Fruit fly (Drosophila melanogaster) whole organism, pupa: Measurements from ENCODE around the gene Desi.

Experiments used
- CG10348 ChIP-seq: fragments of 200-800 bp; sonication (Bioruptor generic); IDR thresholded peaks from 2 replicates; pipeline ENCODE4 v1.3.6; 2022; ENCODE audit warnings: missing biosample characterization, missing genetic modification characterization
- CG12605 ChIP-seq: fragments of 200-800 bp; sonication (Bioruptor generic); IDR thresholded peaks from 2 replicates; pipeline ENCODE4 v1.3.6; 2022; ENCODE audit warnings: missing biosample characterization, missing genetic modification characterization
- CG13204 ChIP-seq: fragments of 200-800 bp; sonication (Bioruptor generic); optimal IDR thresholded peaks from 2 replicates; lab custom pipeline; 2018; ENCODE audit warnings: missing biosample characterization, mild to moderate bottlenecking, missing genetic modification characterization, moderate library complexity
- CG14655 ChIP-seq: fragments of 200-800 bp; sonication (Bioruptor generic); optimal IDR thresholded peaks from 3 replicates; lab custom pipeline; 2017; ENCODE audit warnings: mild to moderate bottlenecking, missing biosample characterization, missing genetic modification reagents, missing genetic modification characterization
- CG15710 ChIP-seq: fragments of 200-800 bp; sonication (Bioruptor generic); optimal IDR thresholded peaks from 2 replicates; lab custom pipeline; 2018; ENCODE audit warnings: missing biosample characterization, mild to moderate bottlenecking, missing genetic modification characterization, moderate library complexity
- CG17806 ChIP-seq: fragments of 200-800 bp; sonication (Bioruptor generic); optimal IDR thresholded peaks from 2 replicates; lab custom pipeline; 2018; ENCODE audit warnings: missing biosample characterization, mild to moderate bottlenecking, missing genetic modification characterization, moderate library complexity
- CG32121 ChIP-seq: fragments of 200-800 bp; sonication (Bioruptor generic); IDR thresholded peaks from 2 replicates; pipeline ENCODE4 v1.3.6; 2022; ENCODE audit warnings: missing biosample characterization, missing genetic modification characterization
- CG34367 ChIP-seq: fragments of 200-800 bp; sonication (Bioruptor generic); optimal IDR thresholded peaks from 2 replicates; lab custom pipeline; 2018; ENCODE audit warnings: missing biosample characterization, mild to moderate bottlenecking, missing genetic modification characterization
- CG4496 ChIP-seq: fragments of 200-800 bp; sonication (Bioruptor generic); IDR thresholded peaks from 3 replicates; pipeline ENCODE4 v1.3.6; 2022; ENCODE audit warnings: missing biosample characterization, missing genetic modification characterization
- CG8159 ChIP-seq: fragments of 200-800 bp; sonication (Bioruptor generic); optimal IDR thresholded peaks from 3 replicates; lab custom pipeline; 2018; ENCODE audit warnings: missing biosample characterization, mild to moderate bottlenecking, missing genetic modification characterization, moderate library complexity
- CG8301 ChIP-seq: fragments of 200-800 bp; sonication (Bioruptor generic); optimal IDR thresholded peaks from 2 replicates; lab custom pipeline; 2018; ENCODE audit warnings: missing biosample characterization, mild to moderate bottlenecking, missing genetic modification characterization
- CG9948 ChIP-seq: fragments of 200-800 bp; sonication (Bioruptor generic); optimal IDR thresholded peaks from 2 replicates; lab custom pipeline; 2018; ENCODE audit warnings: missing biosample characterization, mild to moderate bottlenecking, missing genetic modification characterization, moderate library complexity
- D1 ChIP-seq: fragments of 200-800 bp; sonication (Bioruptor generic); optimal IDR thresholded peaks from 2 replicates; lab custom pipeline; 2018; ENCODE audit warnings: missing biosample characterization, mild to moderate bottlenecking, missing genetic modification characterization, moderate library complexity
- EcR ChIP-seq: fragments of 200-800 bp; sonication (Bioruptor generic); optimal IDR thresholded peaks from 3 replicates; lab custom pipeline; 2019; ENCODE audit warnings: missing biosample characterization, missing genetic modification characterization, mild to moderate bottlenecking, moderate library complexity, missing genetic modification reagents
- Ets98B ChIP-seq: fragments of 200-800 bp; sonication (Bioruptor generic); IDR thresholded peaks from 2 replicates; pipeline ENCODE4 v1.3.6; 2022; ENCODE audit warnings: missing biosample characterization, missing genetic modification characterization
- Pif1A ChIP-seq: fragments of 200-800 bp; sonication (Bioruptor generic); optimal IDR thresholded peaks from 3 replicates; lab custom pipeline; 2016; ENCODE audit warnings: missing biosample characterization, missing genetic modification characterization
- Pif1B ChIP-seq: fragments of 200-800 bp; sonication (Bioruptor generic); optimal IDR thresholded peaks from 3 replicates; lab custom pipeline; 2016; ENCODE audit warnings: missing biosample characterization, missing genetic modification characterization
- Snoo ChIP-seq: fragments of 200-800 bp; sonication (Bioruptor generic); optimal IDR thresholded peaks from 3 replicates; lab custom pipeline; 2017; ENCODE audit warnings: missing biosample characterization, mild to moderate bottlenecking, missing genetic modification characterization, inconsistent platforms
- fd96Ca ChIP-seq: fragments of 200-800 bp; sonication (Bioruptor generic); IDR thresholded peaks from 3 replicates; pipeline ENCODE4 v1.3.6; 2022; ENCODE audit warnings: missing biosample characterization, missing genetic modification characterization
- gl ChIP-seq: fragments of 200-800 bp; sonication (Bioruptor generic); optimal IDR thresholded peaks from 2 replicates; lab custom pipeline; 2018; ENCODE audit warnings: missing biosample characterization, mild to moderate bottlenecking, missing genetic modification characterization
- rn ChIP-seq: fragments of 200-800 bp; sonication (Bioruptor generic); IDR thresholded peaks from 2 replicates; pipeline ENCODE4 v1.3.6; 2022; ENCODE audit warnings: missing biosample characterization, missing genetic modification characterization

The Desi gene

dm6 chr3R:10780161-10780560 lies 792 bp downstream of the Desi start:
- TF ChIP-seq rn: no peak
- TF ChIP-seq CG13204: no peak

DNA sequence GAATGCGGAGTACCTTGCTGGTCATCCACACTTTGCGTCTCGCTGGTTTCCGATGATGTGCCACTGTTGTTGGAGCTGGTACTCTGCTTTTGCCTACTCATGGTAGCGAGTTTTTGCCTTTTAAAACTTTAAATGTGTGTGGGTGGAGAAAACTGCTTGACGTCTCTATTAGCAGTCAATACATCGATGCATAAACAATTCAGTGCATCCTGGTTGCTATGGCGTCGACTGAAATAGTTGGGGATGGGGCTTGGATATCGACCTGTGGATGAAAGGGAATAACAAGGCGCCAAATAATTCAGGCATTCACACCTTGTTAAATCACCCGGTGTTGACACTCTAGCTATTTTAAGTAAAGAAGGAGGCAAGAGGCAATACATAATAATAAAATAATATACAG lies 2.8 kb downstream of the Desi start, which contains the start of gene CG42633:
TSS of gene CG42633 (minus strand) at position 101 of the 400 bp plus-strand sequence.
- no peak for TF ChIP-seq CG15710 (tag; lab: Kevin White, UChicago)
- TF ChIP-seq CG32121 (GFP tag; lab: Robert Waterston, UW): no peak
- no peak for TF ChIP-seq Ets98B (GFP tag; lab: Robert Waterston, UW)
- no peak for TF ChIP-seq D1
- TF ChIP-seq Pif1A (GFP tag; lab: Kevin White, UChicago): no peak
- no peak for TF ChIP-seq CG8159 (tag; lab: Kevin White, UChicago)
- no peak for TF ChIP-seq fd96Ca
- no peak for TF ChIP-seq CG10348
- TF ChIP-seq Snoo (tag; lab: Kevin White, UChicago): no peak
- no peak for TF ChIP-seq gl (tag; lab: Kevin White, UChicago)
- no peak for TF ChIP-seq CG4496 (GFP tag; lab: Robert Waterston, UW)
- no peak for TF ChIP-seq CG8301 (tag; lab: Kevin White, UChicago)
- TF ChIP-seq rn: no peak
- TF ChIP-seq CG12605: no peak
- no peak for TF ChIP-seq Pif1B (GFP tag; lab: Kevin White, UChicago)
- TF ChIP-seq CG34367 (tag; lab: Kevin White, UChicago): no peak
- no peak for TF ChIP-seq EcR (GFP tag; lab: Kevin White, UChicago)
- TF ChIP-seq CG17806 (tag; lab: Kevin White, UChicago): no peak
- TF ChIP-seq CG14655 (GFP tag; lab: Kevin White, UChicago): no peak
- TF ChIP-seq CG13204: no peak

DNA sequence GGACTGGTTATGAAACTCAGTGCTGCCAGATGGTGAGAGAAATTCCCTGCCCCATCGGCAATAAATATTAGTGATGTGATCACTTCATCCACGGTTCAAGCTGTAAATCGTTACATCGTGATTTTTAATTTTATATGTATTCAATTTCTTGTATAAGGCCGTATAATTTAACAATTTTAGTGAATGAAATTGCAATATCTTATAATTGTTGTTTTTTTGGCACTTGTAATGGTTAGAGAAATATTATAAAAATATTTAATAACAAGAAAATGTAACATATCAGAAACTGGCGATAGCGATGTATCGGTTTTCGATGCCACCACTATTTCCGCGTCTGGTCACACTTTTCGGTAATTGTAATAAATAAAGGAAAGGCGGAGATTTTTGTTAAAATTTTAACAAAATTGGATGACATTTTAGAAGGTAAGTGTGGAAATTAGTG lies 4.7 kb downstream of the Desi start, which contains the start of the genes mRpL37 and Rbp1:
TSS of gene mRpL37 (minus strand) at position 35 of the 442 bp plus-strand sequence.
TSS of gene Rbp1 (plus strand) at position 326 of the 442 bp plus-strand sequence.
- no peak for TF ChIP-seq D1
- no peak for TF ChIP-seq CG13204
- TF ChIP-seq fd96Ca: no peak
- TF ChIP-seq EcR (GFP tag; lab: Kevin White, UChicago): no peak
- TF ChIP-seq CG32121 (GFP tag; lab: Robert Waterston, UW): no peak; the same call in 1 of the 2 replicates
- TF ChIP-seq CG10348: no peak
- TF ChIP-seq Pif1B (GFP tag; lab: Kevin White, UChicago): no peak
- no peak for TF ChIP-seq CG34367 (tag; lab: Kevin White, UChicago)
- peak; percentile 73 for TF ChIP-seq CG15710 (tag; lab: Kevin White, UChicago)
- TF ChIP-seq CG17806 (tag; lab: Kevin White, UChicago): peak; percentile 59
- no peak for TF ChIP-seq gl (tag; lab: Kevin White, UChicago)
- TF ChIP-seq CG14655 (GFP tag; lab: Kevin White, UChicago): no peak
- peak; percentile 77 for TF ChIP-seq CG4496 (GFP tag; lab: Robert Waterston, UW)
- TF ChIP-seq Pif1A (GFP tag; lab: Kevin White, UChicago): no peak
- peak; percentile 55 for TF ChIP-seq CG9948 (tag; lab: Kevin White, UChicago)
- no peak for TF ChIP-seq Ets98B (GFP tag; lab: Robert Waterston, UW)
- no peak for TF ChIP-seq CG8301 (tag; lab: Kevin White, UChicago)
- peak; percentile 70 for TF ChIP-seq CG8159 (tag; lab: Kevin White, UChicago)
- TF ChIP-seq CG12605: no peak
- peak; percentile 46 for TF ChIP-seq Snoo (tag; lab: Kevin White, UChicago)
- no peak for TF ChIP-seq rn

DNA sequence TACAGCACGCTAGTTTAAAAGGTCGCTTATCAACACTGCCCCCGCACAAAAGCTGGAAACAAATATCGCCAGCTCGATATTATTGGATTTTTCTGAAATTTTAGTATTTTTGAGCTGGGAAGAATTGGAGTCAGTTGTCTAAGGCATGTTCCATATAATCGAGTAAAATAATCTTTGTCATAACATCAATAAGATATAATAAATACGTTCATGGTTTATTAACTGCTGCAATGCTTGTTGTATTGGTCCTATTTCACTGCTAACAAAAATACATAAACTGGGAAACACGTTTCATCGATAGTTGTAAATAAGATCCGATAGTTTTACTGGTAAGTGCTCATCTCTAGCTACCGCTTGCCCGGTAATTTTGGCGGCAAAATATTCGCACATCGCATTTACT lies 8.8 kb downstream of the Desi start, which contains the start of the genes Art1 and Mcm5:
TSS of gene Art1 (minus strand) at position 41 of the 400 bp plus-strand sequence.
TSS of gene Mcm5 (plus strand) at position 339 of the 400 bp plus-strand sequence.
- TF ChIP-seq CG12605 (no peak), CG34367 (tag; lab: Kevin White, UChicago) (no peak), Snoo (tag; lab: Kevin White, UChicago) (no peak), fd96Ca (no peak)

dm6 chr3R:10792604-10793003 lies 13.2 kb downstream of the Desi start, which contains the start of gene CG14687:
Gene CG14687, plus strand, starts transcription at chr3R:10792904.
- TF ChIP-seq CG17806 (tag; lab: Kevin White, UChicago): no peak
- TF ChIP-seq CG8301 (tag; lab: Kevin White, UChicago): no peak
- no peak for TF ChIP-seq CG34367 (tag; lab: Kevin White, UChicago)
- TF ChIP-seq CG14655 (GFP tag; lab: Kevin White, UChicago): no peak
- no peak for TF ChIP-seq Pif1A (GFP tag; lab: Kevin White, UChicago)
- TF ChIP-seq D1: no peak
- no peak for TF ChIP-seq CG4496 (GFP tag; lab: Robert Waterston, UW)
- no peak for TF ChIP-seq CG12605
- no peak for TF ChIP-seq fd96Ca

- TF ChIP-seq fd96Ca (no peak), D1 (no peak), CG17806 (tag; lab: Kevin White, UChicago) (no peak), Ets98B (GFP tag; lab: Robert Waterston, UW) (no peak), CG9948 (tag; lab: Kevin White, UChicago) (no peak), CG34367 (tag; lab: Kevin White, UChicago) (no peak), CG15710 (tag; lab: Kevin White, UChicago) (no peak), Pif1B (GFP tag; lab: Kevin White, UChicago) (no peak), CG13204 (no peak), CG4496 (GFP tag; lab: Robert Waterston, UW) (no peak), CG14655 (GFP tag; lab: Kevin White, UChicago) (no peak), CG12605 (no peak), rn (no peak), CG8301 (tag; lab: Kevin White, UChicago) (no peak), Pif1A (GFP tag; lab: Kevin White, UChicago) (no peak), CG10348 (no peak), gl (tag; lab: Kevin White, UChicago) (no peak), CG32121 (GFP tag; lab: Robert Waterston, UW) (no peak), EcR (GFP tag; lab: Kevin White, UChicago) (no peak)
Observed at dm6 chr3R:10803855-10804254, 24.5 kb downstream of the Desi start, which contains the start of gene CG14692. Gene CG14692, minus strand, starts transcription at chr3R:10803955.
